Fruit fly (Drosophila melanogaster) whole organism, embryonic: ENCODE measurements around the gene asl.

Experiments
- Aef1 ChIP-seq: fragments of 200-800 bp; sonication (Bioruptor generic); IDR thresholded peaks from 3 replicates; pipeline ENCODE4 v1.3.6; 2022; ENCODE audit warnings: missing biosample characterization, missing genetic modification characterization
- Awh ChIP-seq: fragments of 200-800 bp; sonication (Bioruptor generic); IDR thresholded peaks from 2 replicates; pipeline ENCODE4, ENCODE4 v1.3.6; 2022; ENCODE audit warnings: missing biosample characterization, missing genetic modification characterization
- C15 ChIP-seq: fragments of 200-800 bp; sonication (Bioruptor generic); IDR thresholded peaks from 3 replicates; pipeline ENCODE4 v1.3.6; 2022; ENCODE audit warnings: missing biosample characterization, missing genetic modification characterization
- CG10147 ChIP-seq: fragments of 200-800 bp; sonication (Bioruptor generic); optimal IDR thresholded peaks from 2 replicates; lab custom pipeline; 2019; ENCODE audit warnings: missing biosample characterization, mild to moderate bottlenecking, missing genetic modification characterization, moderate library complexity
- CG1024 ChIP-seq: fragments of 200-800 bp; sonication (Bioruptor generic); IDR thresholded peaks from 2 replicates; pipeline ENCODE4 v1.3.6; 2022; ENCODE audit warnings: missing biosample characterization, missing genetic modification characterization
- CG10321 ChIP-seq: fragments of 200-800 bp; sonication (Bioruptor generic); IDR thresholded peaks from 2 replicates; pipeline ENCODE4 v1.3.6; 2022; ENCODE audit warnings: missing biosample characterization, missing genetic modification characterization
- CG11247 ChIP-seq: fragments of 200-800 bp; sonication (Bioruptor generic); IDR thresholded peaks from 2 replicates; pipeline ENCODE4 v1.3.6; 2022; ENCODE audit warnings: missing biosample characterization, missing genetic modification characterization
- CG11504 ChIP-seq: fragments of 200-800 bp; sonication (Bioruptor generic); optimal IDR thresholded peaks from 3 replicates; lab custom pipeline; 2019; ENCODE audit warnings: missing biosample characterization, mild to moderate bottlenecking, missing genetic modification characterization, moderate library complexity
- CG12299 ChIP-seq: fragments of 200-800 bp; sonication (Bioruptor generic); optimal IDR thresholded peaks from 2 replicates; lab custom pipeline; 2018; ENCODE audit warnings: missing biosample characterization, mild to moderate bottlenecking, missing genetic modification characterization
- CG12391 ChIP-seq: fragments of 200-800 bp; sonication (Bioruptor generic); optimal IDR thresholded peaks from 3 replicates; lab custom pipeline; 2018; ENCODE audit warnings: missing biosample characterization, mild to moderate bottlenecking, missing genetic modification characterization, moderate library complexity
- CG12744 ChIP-seq: fragments of 200-800 bp; sonication (Bioruptor generic); optimal IDR thresholded peaks from 2 replicates; lab custom pipeline; 2016; ENCODE audit warnings: missing biosample characterization, missing genetic modification characterization
- CG15011 ChIP-seq: fragments of 200-800 bp; sonication (Bioruptor generic); optimal IDR thresholded peaks from 3 replicates; lab custom pipeline; 2018; ENCODE audit warnings: missing biosample characterization, mild to moderate bottlenecking, missing genetic modification characterization
- CG15514 ChIP-seq: fragments of 200-800 bp; sonication (Bioruptor generic); optimal IDR thresholded peaks from 3 replicates; lab custom pipeline; 2017; ENCODE audit warnings: missing biosample characterization, missing genetic modification characterization, mild to moderate bottlenecking, moderate library complexity, missing genetic modification reagents
- CG17328 ChIP-seq: fragments of 200-800 bp; sonication (Bioruptor generic); IDR thresholded peaks from 2 replicates; pipeline ENCODE4 v1.3.6; 2022; ENCODE audit warnings: missing biosample characterization, missing genetic modification characterization
- CG17612 ChIP-seq: fragments of 200-800 bp; sonication (Bioruptor generic); IDR thresholded peaks from 2 replicates; pipeline ENCODE4 v1.3.6; 2022; ENCODE audit warnings: missing biosample characterization, missing genetic modification characterization
- CG18476 ChIP-seq: fragments of 200-800 bp; sonication (Bioruptor generic); optimal IDR thresholded peaks from 2 replicates; lab custom pipeline; 2016; ENCODE audit warnings: missing biosample characterization, mild to moderate bottlenecking, missing genetic modification characterization
- CG2116 ChIP-seq: fragments of 200-800 bp; sonication (Bioruptor generic); optimal IDR thresholded peaks from 3 replicates; lab custom pipeline; 2018; ENCODE audit warnings: missing biosample characterization, mild to moderate bottlenecking, missing genetic modification characterization
- CG2202 ChIP-seq: fragments of 200-800 bp; sonication (Bioruptor generic); optimal IDR thresholded peaks from 2 replicates; lab custom pipeline; 2018; ENCODE audit warnings: missing biosample characterization, mild to moderate bottlenecking, missing genetic modification characterization
- CG4328 ChIP-seq: fragments of 200-800 bp; sonication (Bioruptor generic); optimal IDR thresholded peaks from 3 replicates; lab custom pipeline; 2017; ENCODE audit warnings: missing biosample characterization, missing genetic modification reagents, missing genetic modification characterization
- CG4360 ChIP-seq: fragments of 200-800 bp; sonication (Bioruptor generic); IDR thresholded peaks from 2 replicates; pipeline ENCODE4 v1.3.6; 2022; ENCODE audit warnings: missing biosample characterization, missing genetic modification characterization
- CG6854 ChIP-seq: fragments of 200-800 bp; sonication (Bioruptor generic); optimal IDR thresholded peaks from 3 replicates; lab custom pipeline; 2017; ENCODE audit warnings: missing biosample characterization, mild to moderate bottlenecking, missing genetic modification characterization
- CG7556 ChIP-seq: fragments of 200-800 bp; sonication (Bioruptor generic); optimal IDR thresholded peaks from 2 replicates; lab custom pipeline; 2017; ENCODE audit warnings: missing biosample characterization, mild to moderate bottlenecking, missing genetic modification characterization
- CG8388 ChIP-seq: fragments of 200-800 bp; sonication (Bioruptor generic); optimal IDR thresholded peaks from 2 replicates; lab custom pipeline; 2019; ENCODE audit warnings: missing biosample characterization, mild to moderate bottlenecking, missing genetic modification characterization, moderate library complexity
- CG8478 ChIP-seq: fragments of >200 bp; optimal IDR thresholded peaks from 2 replicates; lab custom pipeline; 2018
- CkIIα-i1 ChIP-seq: fragments of 200-800 bp; sonication (Bioruptor generic); IDR thresholded peaks from 2 replicates; pipeline ENCODE4 v1.3.6; 2022; ENCODE audit warnings: missing biosample characterization, missing genetic modification characterization
- Doc2 ChIP-seq: fragments of 200-800 bp; sonication (Bioruptor generic); IDR thresholded peaks from 2 replicates; pipeline ENCODE4 v1.3.6; 2022; ENCODE audit warnings: missing biosample characterization, missing genetic modification characterization
- Doc3 ChIP-seq: fragments of 200-800 bp; sonication (Bioruptor generic); IDR thresholded peaks from 3 replicates; pipeline ENCODE4 v1.3.6; 2022; ENCODE audit warnings: missing biosample characterization, missing genetic modification characterization; ENCODE audit not compliant: partially characterized antibody
- Dref ChIP-seq: fragments of 200-800 bp; sonication (Bioruptor generic); IDR thresholded peaks from 2 replicates; pipeline ENCODE4 v1.3.6; 2022; ENCODE audit warnings: missing biosample characterization, missing genetic modification characterization
- Eip74EF ChIP-seq, 2 experiments: fragments of 200-800 bp in 1 of 2; fragments of >200 bp in 1 of 2; sonication (Bioruptor generic) in 1 of 2; optimal IDR thresholded peaks; 2 replicates each; lab custom pipeline; 2017 to 2019; ENCODE audit warnings: missing biosample characterization in 2 of 2, missing genetic modification characterization in 2 of 2, mild to moderate bottlenecking in 1 of 2, moderate library complexity in 1 of 2
- Ets97D ChIP-seq: fragments of 200-800 bp; sonication (Bioruptor generic); optimal IDR thresholded peaks from 3 replicates; lab custom pipeline; 2016; ENCODE audit warnings: missing biosample characterization, missing genetic modification characterization
- HmgZ ChIP-seq: fragments of 200-800 bp; sonication (Bioruptor generic); optimal IDR thresholded peaks from 2 replicates; lab custom pipeline; 2018; ENCODE audit warnings: missing biosample characterization, mild to moderate bottlenecking, missing genetic modification characterization
- MBD-R2 ChIP-seq: fragments of 200-800 bp; sonication (Bioruptor generic); IDR thresholded peaks from 2 replicates; pipeline ENCODE4 v1.3.6; 2022; ENCODE audit warnings: missing biosample characterization, missing genetic modification characterization
- Six4 ChIP-seq: fragments of 200-800 bp; sonication (Bioruptor generic); optimal IDR thresholded peaks from 2 replicates; lab custom pipeline; 2016; ENCODE audit warnings: missing biosample characterization, missing genetic modification characterization
- bbx ChIP-seq: fragments of 200-800 bp; sonication (Bioruptor generic); IDR thresholded peaks from 2 replicates; pipeline ENCODE4 v1.3.6; 2022; ENCODE audit warnings: missing biosample characterization, missing genetic modification characterization; ENCODE audit not compliant: partially characterized antibody
- cato ChIP-seq: fragments of 200-800 bp; sonication (Bioruptor generic); optimal IDR thresholded peaks from 2 replicates; lab custom pipeline; 2016; ENCODE audit warnings: missing biosample characterization, missing genetic modification characterization, borderline replicate concordance
- cg ChIP-seq: fragments of 200-800 bp; sonication (Bioruptor generic); optimal IDR thresholded peaks from 3 replicates; lab custom pipeline; 2019; ENCODE audit warnings: missing biosample characterization, mild to moderate bottlenecking, missing genetic modification characterization, moderate library complexity
- ci ChIP-seq: fragments of 200-800 bp; sonication (Bioruptor generic); IDR thresholded peaks from 3 replicates; pipeline ENCODE4 v1.3.6; 2022; ENCODE audit warnings: missing biosample characterization, missing genetic modification characterization
- dan ChIP-seq: fragments of 200-800 bp; sonication (Bioruptor generic); IDR thresholded peaks from 2 replicates; pipeline ENCODE4 v1.3.6; 2022; ENCODE audit warnings: missing biosample characterization, missing genetic modification characterization
- dpn ChIP-seq, 2 experiments: fragments of 200-800 bp; sonication (Bioruptor generic); optimal IDR thresholded peaks; 3 replicates each; lab custom pipeline; 2016; ENCODE audit warnings: missing biosample characterization in 2 of 2, missing genetic modification characterization in 2 of 2
- fd96Cb ChIP-seq: fragments of 200-800 bp; sonication (Bioruptor generic); optimal IDR thresholded peaks from 2 replicates; lab custom pipeline; 2018; ENCODE audit warnings: missing biosample characterization, mild to moderate bottlenecking, missing genetic modification characterization, moderate library complexity
- gem ChIP-seq: fragments of 200-800 bp; sonication (Bioruptor generic); optimal IDR thresholded peaks from 2 replicates; lab custom pipeline; 2019; ENCODE audit warnings: missing biosample characterization, mild to moderate bottlenecking, missing genetic modification characterization, moderate library complexity
- gsb ChIP-seq: fragments of 200-800 bp; sonication (Bioruptor generic); IDR thresholded peaks from 2 replicates; pipeline ENCODE4 v1.3.6; 2022; ENCODE audit warnings: missing biosample characterization, missing genetic modification characterization
- lola ChIP-seq, 3 experiments: fragments of >200 bp in 2 of 3; fragments of 200-800 bp in 1 of 3; sonication (Bioruptor generic) in 1 of 3; optimal IDR thresholded peaks; 2 replicates each; lab custom pipeline; 2017 to 2019; ENCODE audit warnings: missing biosample characterization in 3 of 3, missing genetic modification characterization in 3 of 3, mild to moderate bottlenecking in 1 of 3, moderate library complexity in 1 of 3
- mirr ChIP-seq: fragments of 200-800 bp; sonication (Bioruptor generic); optimal IDR thresholded peaks from 3 replicates; lab custom pipeline; 2018; ENCODE audit warnings: missing biosample characterization, mild to moderate bottlenecking, missing genetic modification characterization
- nau ChIP-seq: fragments of 200-800 bp; sonication (Bioruptor generic); optimal IDR thresholded peaks from 3 replicates; lab custom pipeline; 2017; ENCODE audit warnings: missing biosample characterization, mild to moderate bottlenecking, missing genetic modification characterization, missing genetic modification reagents
- pnt ChIP-seq: fragments of 200-800 bp; sonication (Bioruptor generic); optimal IDR thresholded peaks from 3 replicates; lab custom pipeline; 2016; ENCODE audit warnings: missing biosample characterization, missing genetic modification characterization
- so ChIP-seq: fragments of 200-800 bp; sonication (Bioruptor generic); IDR thresholded peaks from 3 replicates; pipeline ENCODE4 v1.3.6; 2022; ENCODE audit warnings: missing biosample characterization, missing genetic modification characterization
- tx ChIP-seq: fragments of 200-800 bp; sonication (Bioruptor generic); optimal IDR thresholded peaks from 2 replicates; lab custom pipeline; 2016; ENCODE audit warnings: missing biosample characterization, missing genetic modification characterization
- vfl ChIP-seq: fragments of 200-800 bp; sonication (Bioruptor generic); optimal IDR thresholded peaks from 2 replicates; lab custom pipeline; 2016; ENCODE audit warnings: missing biosample characterization, missing genetic modification characterization
- zen2 ChIP-seq: fragments of 200-800 bp; sonication (Bioruptor generic); IDR thresholded peaks from 3 replicates; pipeline ENCODE4 v1.3.6; 2022; ENCODE audit warnings: missing biosample characterization, missing genetic modification characterization; ENCODE audit not compliant: partially characterized antibody

Gene asl

dm6 chr3R:5587863-5588519, 18.4 kb downstream of the asl start, which contains the start of gene CG2926 (continued):
- TF ChIP-seq CG12391 (tag; lab: Kevin White, UChicago): no peak
- TF ChIP-seq CG18476 (GFP tag; lab: Kevin White, UChicago): no peak
- TF ChIP-seq CG17612 (GFP tag; lab: Robert Waterston, UW): no peak
- no peak for TF ChIP-seq C15 (GFP tag; lab: Robert Waterston, UW)
- no peak for TF ChIP-seq CG12744 (GFP tag; lab: Kevin White, UChicago)
- no peak for TF ChIP-seq fd96Cb (tag; lab: Kevin White, UChicago)
- no peak for TF ChIP-seq mirr (GFP tag; lab: Kevin White, UChicago)
- peak; percentile 33 for TF ChIP-seq pnt (GFP tag; lab: Kevin White, UChicago)
- TF ChIP-seq CG10147 (GFP tag; lab: Kevin White, UChicago): no peak
- TF ChIP-seq CG12299 (tag; lab: Kevin White, UChicago): no peak
- TF ChIP-seq CG11504: no peak
- TF ChIP-seq gsb (GFP tag; lab: Robert Waterston, UW): 0 out of 2 replicates have a peak, but pooled peaks have one; percentile 5
- 0 out of 3 replicates have a peak, but pooled peaks have one; percentile 13 for TF ChIP-seq Aef1 (GFP tag; lab: Robert Waterston, UW)
- no peak for TF ChIP-seq nau (GFP tag; lab: Kevin White, UChicago)
- TF ChIP-seq HmgZ (tag; lab: Kevin White, UChicago): peak; percentile 68
- TF ChIP-seq gem (tag; lab: Kevin White, UChicago): no peak
- TF ChIP-seq dan: no peak
- no peak for TF ChIP-seq CG8388 (GFP tag; lab: Kevin White, UChicago)
- TF ChIP-seq dpn (GFP tag; optimal IDR thresholded peaks at IDR 0.05; lab: Kevin White, UChicago): peak in 1 of 2 experiments; percentile 25
- TF ChIP-seq Ets97D (GFP tag; lab: Kevin White, UChicago): peak; percentile 55
- no peak for TF ChIP-seq CG17328 (GFP tag; lab: Robert Waterston, UW)
- TF ChIP-seq zen2 (GFP tag; lab: Robert Waterston, UW): peak; percentile 79
- TF ChIP-seq bbx (GFP tag; lab: Robert Waterston, UW): peak; percentile 93
- no peak for TF ChIP-seq Six4 (GFP tag; lab: Kevin White, UChicago)
- TF ChIP-seq Doc2 (GFP tag; lab: Robert Waterston, UW): no peak
- 0 out of 3 replicates have a peak, but pooled peaks have one; percentile 6 for TF ChIP-seq ci (GFP tag; lab: Robert Waterston, UW)
- TF ChIP-seq CG8478 (lab: Kevin White, UChicago): no peak
- TF ChIP-seq CG7556: no peak
- no peak for TF ChIP-seq lola (GFP tag; optimal IDR thresholded peaks at IDR 0.05; lab: Kevin White, UChicago)
- no peak for TF ChIP-seq CG4328 (GFP tag; lab: Kevin White, UChicago)
- peak; percentile 26; the same call in 1 of the 2 replicates for TF ChIP-seq CG11247
- TF ChIP-seq cg (GFP tag; lab: Kevin White, UChicago): peak; percentile 75
- no peak for TF ChIP-seq CG4360 (GFP tag; lab: Robert Waterston, UW)
- TF ChIP-seq CG6854 (GFP tag; lab: Kevin White, UChicago): no peak
- peak; percentile 69 for TF ChIP-seq CG2116
- TF ChIP-seq CkIIα-i1 (GFP tag; lab: Robert Waterston, UW): no peak
- no peak for TF ChIP-seq CG1024 (GFP tag; lab: Robert Waterston, UW)
- peak; percentile 63 for TF ChIP-seq CG15514 (GFP tag; lab: Kevin White, UChicago)
- no peak for TF ChIP-seq cato (GFP tag; lab: Kevin White, UChicago)
- TF ChIP-seq Eip74EF (GFP tag; optimal IDR thresholded peaks at IDR 0.05; lab: Kevin White, UChicago): no peak
- TF ChIP-seq so (GFP tag; lab: Robert Waterston, UW): no peak
- TF ChIP-seq MBD-R2 (GFP tag; lab: Robert Waterston, UW): peak; percentile 87
- TF ChIP-seq CG15011 (GFP tag; lab: Kevin White, UChicago): no peak
- no peak for TF ChIP-seq Awh (GFP tag; lab: Robert Waterston, UW)
- TF ChIP-seq tx (GFP tag; lab: Kevin White, UChicago): peak; percentile 13
- TF ChIP-seq CG10321 (GFP tag; lab: Robert Waterston, UW): no peak
- TF ChIP-seq vfl: peak; percentile 38
- no peak for TF ChIP-seq CG2202 (tag; lab: Kevin White, UChicago)
- peak; percentile 74; the same call in 2 of the 3 replicates for TF ChIP-seq Doc3
- peak; percentile 81 for TF ChIP-seq Dref (GFP tag; lab: Robert Waterston, UW)
